Fruit fly (Drosophila melanogaster) whole organism, embryonic: ENCODE results near the gene CG43245.

Source experiments
- CG10209 ChIP-seq: fragments of 200-800 bp; sonication (Bioruptor generic); optimal IDR thresholded peaks from 3 replicates; lab custom pipeline; 2017; ENCODE audit warnings: missing biosample characterization, mild to moderate bottlenecking, missing genetic modification characterization, missing genetic modification reagents
- CG10267 ChIP-seq: fragments of 200-800 bp; sonication (Bioruptor generic); optimal IDR thresholded peaks from 2 replicates; lab custom pipeline; 2018; ENCODE audit warnings: missing biosample characterization, mild to moderate bottlenecking, missing genetic modification characterization, moderate library complexity
- CG11723 ChIP-seq: fragments of 200-800 bp; sonication (Bioruptor generic); optimal IDR thresholded peaks from 2 replicates; lab custom pipeline; 2017; ENCODE audit warnings: missing biosample characterization, mild to moderate bottlenecking, missing genetic modification characterization
- CG12219 ChIP-seq: fragments of 200-800 bp; sonication (Bioruptor generic); optimal IDR thresholded peaks from 3 replicates; lab custom pipeline; 2018; ENCODE audit warnings: missing biosample characterization, mild to moderate bottlenecking, missing genetic modification characterization
- CG14965 ChIP-seq: fragments of 200-800 bp; sonication (Bioruptor generic); optimal IDR thresholded peaks from 2 replicates; lab custom pipeline; 2016; ENCODE audit warnings: missing biosample characterization, missing genetic modification characterization, borderline replicate concordance
- CG17385 ChIP-seq: fragments of 200-800 bp; sonication (Bioruptor generic); optimal IDR thresholded peaks from 3 replicates; lab custom pipeline; 2018; ENCODE audit warnings: missing biosample characterization, mild to moderate bottlenecking, missing genetic modification characterization
- CG2202 ChIP-seq: fragments of 200-800 bp; sonication (Bioruptor generic); optimal IDR thresholded peaks from 2 replicates; lab custom pipeline; 2018; ENCODE audit warnings: missing biosample characterization, mild to moderate bottlenecking, missing genetic modification characterization
- CG31365 ChIP-seq: fragments of 200-800 bp; sonication (Bioruptor generic); optimal IDR thresholded peaks from 2 replicates; lab custom pipeline; 2018; ENCODE audit warnings: missing biosample characterization, mild to moderate bottlenecking, missing genetic modification characterization
- CG3281 ChIP-seq: fragments of 200-800 bp; sonication (Bioruptor generic); optimal IDR thresholded peaks from 3 replicates; lab custom pipeline; 2017; ENCODE audit warnings: missing biosample characterization, mild to moderate bottlenecking, missing genetic modification characterization
- CG33557 ChIP-seq: fragments of 200-800 bp; sonication (Bioruptor generic); optimal IDR thresholded peaks from 2 replicates; lab custom pipeline; 2019; ENCODE audit warnings: missing biosample characterization, mild to moderate bottlenecking, missing genetic modification characterization, moderate library complexity
- CG4282 ChIP-seq: fragments of 200-800 bp; sonication (Bioruptor generic); optimal IDR thresholded peaks from 2 replicates; lab custom pipeline; 2016; ENCODE audit warnings: missing biosample characterization, missing genetic modification characterization
- CG43689 ChIP-seq: fragments of 200-800 bp; sonication (Bioruptor generic); IDR thresholded peaks from 2 replicates; pipeline ENCODE4 v1.3.6; 2022; ENCODE audit warnings: missing biosample characterization, missing genetic modification characterization
- CG6683 ChIP-seq: fragments of 200-800 bp; sonication (Bioruptor generic); optimal IDR thresholded peaks from 2 replicates; lab custom pipeline; 2017; ENCODE audit warnings: missing biosample characterization, mild to moderate bottlenecking, missing genetic modification characterization, missing genetic modification reagents
- CG7745 ChIP-seq: fragments of 200-800 bp; sonication (Bioruptor generic); optimal IDR thresholded peaks from 2 replicates; lab custom pipeline; 2018; ENCODE audit warnings: missing biosample characterization, mild to moderate bottlenecking, missing genetic modification characterization, moderate library complexity
- CG8290 ChIP-seq, 3 experiments: fragments of 200-800 bp; sonication (Bioruptor generic); optimal IDR thresholded peaks; 2 replicates each; lab custom pipeline; 2016 to 2019; ENCODE audit warnings: missing biosample characterization in 3 of 3, missing genetic modification characterization in 3 of 3, mild to moderate bottlenecking in 2 of 3, moderate library complexity in 1 of 3
- CTCF ChIP-seq: fragments of 200-800 bp; sonication (Bioruptor generic); optimal IDR thresholded peaks from 2 replicates; lab custom pipeline; 2017; ENCODE audit warnings: missing biosample characterization, mild to moderate bottlenecking, missing genetic modification characterization, moderate library complexity
- Dbx ChIP-seq: fragments of 200-800 bp; sonication (Bioruptor generic); IDR thresholded peaks from 3 replicates; pipeline ENCODE4 v1.3.6; 2022; ENCODE audit warnings: missing biosample characterization, missing genetic modification characterization
- HLHmδ ChIP-seq: fragments of 200-800 bp; sonication (Bioruptor generic); optimal IDR thresholded peaks from 2 replicates; lab custom pipeline; 2018; ENCODE audit warnings: missing biosample characterization, mild to moderate bottlenecking, missing genetic modification characterization, moderate library complexity
- Hr3 ChIP-seq: fragments of 200-800 bp; sonication (Bioruptor generic); optimal IDR thresholded peaks from 3 replicates; lab custom pipeline; 2016; ENCODE audit warnings: missing biosample characterization, missing genetic modification characterization
- Jarid2 ChIP-seq: fragments of 200-800 bp; sonication (Bioruptor generic); optimal IDR thresholded peaks from 3 replicates; lab custom pipeline; 2017; ENCODE audit warnings: mild to moderate bottlenecking, missing biosample characterization, missing genetic modification reagents, missing genetic modification characterization
- Kr ChIP-seq: fragments of 200-800 bp; sonication (Bioruptor generic); optimal IDR thresholded peaks from 2 replicates; lab custom pipeline; 2017; ENCODE audit warnings: missing biosample characterization, mild to moderate bottlenecking, missing genetic modification characterization
- MTF-1 ChIP-seq: fragments of 200-800 bp; sonication (Bioruptor generic); optimal IDR thresholded peaks from 2 replicates; lab custom pipeline; 2018; ENCODE audit warnings: missing biosample characterization, mild to moderate bottlenecking, missing genetic modification characterization, borderline replicate concordance
- Mad ChIP-seq: fragments of 200-800 bp; sonication (Bioruptor generic); optimal IDR thresholded peaks from 2 replicates; lab custom pipeline; 2016; ENCODE audit warnings: missing biosample characterization, missing genetic modification characterization
- Mes4 ChIP-seq: fragments of 200-800 bp; sonication (Bioruptor generic); optimal IDR thresholded peaks from 2 replicates; lab custom pipeline; 2016; ENCODE audit warnings: missing biosample characterization, missing genetic modification characterization
- PHDP ChIP-seq: fragments of 200-800 bp; sonication (Bioruptor generic); optimal IDR thresholded peaks from 3 replicates; lab custom pipeline; 2018; ENCODE audit warnings: missing biosample characterization, mild to moderate bottlenecking, missing genetic modification characterization, moderate library complexity
- Poxn ChIP-seq: fragments of 200-800 bp; sonication (Bioruptor generic); IDR thresholded peaks from 2 replicates; pipeline ENCODE4 v1.3.6; 2022; ENCODE audit warnings: missing biosample characterization, missing genetic modification characterization
- Sin3A ChIP-seq: fragments of >200 bp; optimal IDR thresholded peaks from 2 replicates; lab custom pipeline; 2018
- Xrp1 ChIP-seq: fragments of 200-800 bp; sonication (Bioruptor generic); IDR thresholded peaks from 2 replicates; pipeline ENCODE4 v1.3.6; 2022; ENCODE audit warnings: missing biosample characterization, missing genetic modification characterization
- ase ChIP-seq: fragments of 200-800 bp; sonication (Bioruptor generic); IDR thresholded peaks from 3 replicates; pipeline ENCODE4 v1.3.6; 2022; ENCODE audit warnings: missing biosample characterization, missing genetic modification characterization
- ato ChIP-seq: fragments of 200-800 bp; sonication (Bioruptor generic); IDR thresholded peaks from 2 replicates; pipeline ENCODE4 v1.3.6; 2022; ENCODE audit warnings: missing biosample characterization, missing genetic modification characterization; ENCODE audit not compliant: partially characterized antibody
- cas ChIP-seq: fragments of 200-800 bp; sonication (Bioruptor generic); IDR thresholded peaks from 2 replicates; pipeline ENCODE4 v1.3.6; 2022; ENCODE audit warnings: missing biosample characterization, missing genetic modification characterization
- ewg ChIP-seq: fragments of 200-800 bp; sonication (Bioruptor generic); optimal IDR thresholded peaks from 3 replicates; lab custom pipeline; 2017; ENCODE audit warnings: mild to moderate bottlenecking, missing biosample characterization, missing genetic modification reagents, missing genetic modification characterization
- grn ChIP-seq: fragments of 200-800 bp; sonication (Bioruptor generic); optimal IDR thresholded peaks from 3 replicates; lab custom pipeline; 2017; ENCODE audit warnings: missing biosample characterization, missing genetic modification characterization
- jigr1 ChIP-seq: fragments of 200-800 bp; sonication (Bioruptor generic); IDR thresholded peaks from 3 replicates; pipeline ENCODE4 v1.3.6; 2022; ENCODE audit warnings: missing biosample characterization, missing genetic modification characterization
- kah ChIP-seq: fragments of 200-800 bp; sonication (Bioruptor generic); optimal IDR thresholded peaks from 2 replicates; lab custom pipeline; 2018; ENCODE audit warnings: missing biosample characterization, mild to moderate bottlenecking, missing genetic modification characterization
- nau ChIP-seq: fragments of 200-800 bp; sonication (Bioruptor generic); optimal IDR thresholded peaks from 3 replicates; lab custom pipeline; 2017; ENCODE audit warnings: missing biosample characterization, mild to moderate bottlenecking, missing genetic modification characterization, missing genetic modification reagents
- nmo ChIP-seq: fragments of 200-800 bp; sonication (Bioruptor generic); optimal IDR thresholded peaks from 2 replicates; lab custom pipeline; 2018; ENCODE audit warnings: missing biosample characterization, mild to moderate bottlenecking, missing genetic modification characterization, moderate library complexity
- otp ChIP-seq: fragments of 200-800 bp; sonication (Bioruptor generic); IDR thresholded peaks from 3 replicates; pipeline ENCODE4, ENCODE4 v1.3.6; 2022; ENCODE audit warnings: missing biosample characterization, missing genetic modification characterization
- pan ChIP-seq, 4 experiments: fragments of >200 bp in 3 of 4; fragments of 200-800 bp in 1 of 4; sonication (Bioruptor generic) in 1 of 4; optimal IDR thresholded peaks in 3 of 4; IDR thresholded peaks in 1 of 4; 2 replicates each; pipeline versions ENCODE4 v1.3.6 to Lab custom; 2017 to 2022; ENCODE audit warnings: missing biosample characterization in 2 of 4, missing genetic modification characterization in 2 of 4, mixed read lengths in 1 of 4
- phol ChIP-seq: fragments of 200-800 bp; sonication (Bioruptor generic); optimal IDR thresholded peaks from 3 replicates; lab custom pipeline; 2018; ENCODE audit warnings: missing biosample characterization, mild to moderate bottlenecking, missing genetic modification characterization, moderate library complexity
- row ChIP-seq: fragments of 200-800 bp; sonication (Bioruptor generic); IDR thresholded peaks from 3 replicates; pipeline ENCODE4 v1.3.6; 2022; ENCODE audit warnings: missing biosample characterization, missing genetic modification characterization
- schlank ChIP-seq: fragments of 200-800 bp; sonication (Bioruptor generic); optimal IDR thresholded peaks from 2 replicates; lab custom pipeline; 2018; ENCODE audit warnings: missing biosample characterization, mild to moderate bottlenecking, missing genetic modification characterization
- tio ChIP-seq: fragments of 200-800 bp; sonication (Bioruptor generic); optimal IDR thresholded peaks from 2 replicates; lab custom pipeline; 2017; ENCODE audit warnings: missing biosample characterization, missing genetic modification characterization, inconsistent platforms
- trem ChIP-seq: fragments of 200-800 bp; optimal IDR thresholded peaks from 3 replicates; lab custom pipeline; 2019; ENCODE audit warnings: missing biosample characterization, mild to moderate bottlenecking, missing genetic modification characterization, moderate library complexity
- unc-4 ChIP-seq: fragments of 200-800 bp; sonication (Bioruptor generic); IDR thresholded peaks from 2 replicates; pipeline ENCODE4 v1.3.6; 2022; ENCODE audit warnings: missing biosample characterization, missing genetic modification characterization; ENCODE audit not compliant: partially characterized antibody
- vnd ChIP-seq: fragments of 200-800 bp; sonication (Bioruptor generic); IDR thresholded peaks from 3 replicates; pipeline ENCODE4 v1.3.6; 2022; ENCODE audit warnings: missing biosample characterization, missing genetic modification characterization; ENCODE audit not compliant: partially characterized antibody
- wor ChIP-seq: fragments of 200-800 bp; sonication (Bioruptor generic); IDR thresholded peaks from 2 replicates; pipeline ENCODE4 v1.3.6; 2022; ENCODE audit warnings: missing biosample characterization, missing genetic modification characterization

CG43245 gene

dm6 chr3L:10810539-10811443, 39.1 kb downstream of the CG43245 start (continued):
- TF ChIP-seq Mes4 (GFP tag; lab: Kevin White, UChicago) (no peak), CG7745 (tag; lab: Kevin White, UChicago) (no peak), CTCF (no peak), CG33557 (GFP tag; lab: Kevin White, UChicago) (no peak), row (GFP tag; lab: Robert Waterston, UW) (peak; percentile 88), CG31365 (peak; percentile 25), schlank (no peak), Xrp1 (peak; percentile 74), Hr3 (GFP tag; lab: Kevin White, UChicago) (peak; percentile 61), CG11723 (GFP tag; lab: Kevin White, UChicago) (peak; percentile 19), jigr1 (GFP tag; lab: Robert Waterston, UW) (no peak), Dbx (GFP tag; lab: Robert Waterston, UW) (peak; percentile 67), unc-4 (GFP tag; lab: Robert Waterston, UW) (no peak), CG12219 (GFP tag; lab: Kevin White, UChicago) (peak; percentile 53), nmo (GFP tag; lab: Kevin White, UChicago) (peak; percentile 70), CG8290 (GFP tag; optimal IDR thresholded peaks at IDR 0.05; lab: Kevin White, UChicago) (no peak), CG8290 (tag; optimal IDR thresholded peaks at IDR 0.05; lab: Kevin White, UChicago) (no peak), ewg (GFP tag; lab: Kevin White, UChicago) (peak; percentile 59), ase (GFP tag; lab: Robert Waterston, UW) (peak; percentile 54; the same call in 1 of the 3 replicates), phol (peak; percentile 76), ato (GFP tag; lab: Robert Waterston, UW) (no peak), Jarid2 (GFP tag; lab: Kevin White, UChicago) (peak; percentile 7), CG10209 (GFP tag; lab: Kevin White, UChicago) (peak; percentile 76), CG3281 (GFP tag; lab: Kevin White, UChicago) (peak; percentile 72), Sin3A (lab: Kevin White, UChicago) (no peak), HLHmδ (GFP tag; lab: Kevin White, UChicago) (peak; percentile 41), CG6683 (GFP tag; lab: Kevin White, UChicago) (peak; percentile 70), tio (GFP tag; lab: Kevin White, UChicago) (peak; percentile 44), CG2202 (tag; lab: Kevin White, UChicago) (peak; percentile 42), Mad (GFP tag; lab: Kevin White, UChicago) (no peak), kah (GFP tag; lab: Kevin White, UChicago) (no peak), wor (peak; percentile 45; the same call in 1 of the 2 replicates), CG4282 (GFP tag; lab: Kevin White, UChicago) (no peak), Poxn (GFP tag; lab: Robert Waterston, UW) (no peak), vnd (GFP tag; lab: Robert Waterston, UW) (no peak), CG10267 (peak; percentile 66), CG43689 (GFP tag; lab: Robert Waterston, UW) (no peak), MTF-1 (no peak), CG14965 (GFP tag; lab: Kevin White, UChicago) (no peak), pan (optimal IDR thresholded peaks at IDR 0.05; lab: Kevin White, UChicago) (no peak), pan (GFP tag; optimal IDR thresholded peaks at IDR 0.05 in 1 of 2, IDR thresholded peaks at IDR 0.05 in 1 of 2) (peak in 1 of 2 experiments; percentile 66), otp (GFP tag; lab: Robert Waterston, UW) (0 out of 3 replicates have a peak, but pooled peaks have one; percentile 24), CG17385 (GFP tag; lab: Kevin White, UChicago) (peak; percentile 67), nau (peak; percentile 50), Kr (no peak), PHDP (tag; lab: Kevin White, UChicago) (peak; percentile 81), grn (GFP tag; lab: Kevin White, UChicago) (no peak), cas (GFP tag; lab: Robert Waterston, UW) (no peak), trem (tag; lab: Kevin White, UChicago) (peak; percentile 38)
